Worm (Caenorhabditis elegans): ENCODE data around the gene pmt-1.

Gene pmt-1

DNA sequence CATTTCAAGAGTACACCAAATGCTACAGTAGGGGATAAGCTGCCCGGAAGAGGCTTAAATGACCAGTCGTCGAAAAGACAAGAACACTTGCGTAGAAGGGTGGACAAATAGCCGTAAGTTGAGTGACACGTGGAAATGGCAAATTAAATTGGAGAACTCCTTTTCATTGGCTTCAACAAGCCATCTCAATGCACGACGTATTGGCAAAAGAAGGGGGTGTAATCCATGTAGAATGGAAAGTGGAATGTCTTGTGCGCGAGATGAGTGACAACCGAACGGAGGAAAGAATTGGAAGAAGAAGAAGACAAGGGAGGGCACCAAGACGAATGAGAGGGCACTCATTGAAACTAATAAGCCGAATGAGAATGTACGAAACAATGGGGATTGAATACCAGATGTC lies 53.7 kb downstream of the pmt-1 start:
- TF ChIP-seq efl-3 (GFP tag; optimal IDR thresholded peaks at IDR 0.05) (no peak), nhr-71 (tag; optimal IDR thresholded peaks at IDR 0.05) (no peak), nhr-85 (tag) (no peak), mab-9 (GFP tag; IDR thresholded peaks at IDR 0.05) (no peak), C04F5.9 (tag; optimal IDR thresholded peaks at IDR 0.05) (no peak), hlh-17 (GFP tag; optimal IDR thresholded peaks at IDR 0.05; ENCODE audit: borderline replicate concordance) (no peak), fos-1 (tag; optimal IDR thresholded peaks at IDR 0.05) (no peak), nhr-47 (tag; optimal IDR thresholded peaks at IDR 0.05) (no peak), snu-23 (GFP tag; optimal IDR thresholded peaks at IDR 0.05) (no peak), irx-1 (tag; optimal IDR thresholded peaks at IDR 0.05) (no peak), unc-30 (tag; optimal IDR thresholded peaks at IDR 0.05) (no peak), lin-13 (GFP tag; optimal IDR thresholded peaks at IDR 0.05) (no peak)

Data from whole organism, L1 larva.